Worm (Caenorhabditis elegans): ENCODE measurements around the gene nlp-30.

The nlp-30 gene

ce11 chrV:3943364-3943763 lies 38.4 kb upstream of the nlp-30 start:
- no peak for TF ChIP-seq attf-6 (GFP tag; IDR thresholded peaks at IDR 0.05)
- no peak for TF ChIP-seq F22D6.2 (tag; optimal IDR thresholded peaks at IDR 0.05)
- no peak for TF ChIP-seq dpl-1 (GFP tag; optimal IDR thresholded peaks at IDR 0.05)
- no peak for TF ChIP-seq madf-8 (GFP tag; conservative IDR thresholded peaks at IDR 0.05)
- no peak for TF ChIP-seq ets-4 (GFP tag; optimal IDR thresholded peaks at IDR 0.05)
- TF ChIP-seq fkh-3 (tag; optimal IDR thresholded peaks at IDR 0.05), result no peak
- no peak for TF ChIP-seq unc-130 (GFP tag; optimal IDR thresholded peaks at IDR 0.05)
- no peak for TF ChIP-seq Y53F4B.3 (GFP tag; IDR thresholded peaks at IDR 0.05)
- no peak for TF ChIP-seq aptf-3 (GFP tag; IDR thresholded peaks at IDR 0.05)
- TF ChIP-seq bed-1 (GFP tag; IDR thresholded peaks at IDR 0.05), result no peak
- no peak for TF ChIP-seq somi-1 (GFP tag; optimal IDR thresholded peaks at IDR 0.05)
- no peak for TF ChIP-seq snpc-1.1 (tag; optimal IDR thresholded peaks at IDR 0.05; ENCODE audit: insufficient read depth)
- TF ChIP-seq lin-35 (GFP tag; optimal IDR thresholded peaks at IDR 0.05), result no peak
- TF ChIP-seq B0261.1 (tag; optimal IDR thresholded peaks at IDR 0.05), result no peak
- no peak for TF ChIP-seq snpc-3.4 (tag; optimal IDR thresholded peaks at IDR 0.05)
- TF ChIP-seq rpc-1 (optimal IDR thresholded peaks at IDR 0.05), result no peak
- no peak for TF ChIP-seq rpc-1 (tag; optimal IDR thresholded peaks at IDR 0.05)
- no peak for TF ChIP-seq F52B5.7 (tag; optimal IDR thresholded peaks at IDR 0.05)
- no peak for TF ChIP-seq snpc-1.3 (tag; optimal IDR thresholded peaks at IDR 0.05; ENCODE audit: insufficient read depth)

DNA sequence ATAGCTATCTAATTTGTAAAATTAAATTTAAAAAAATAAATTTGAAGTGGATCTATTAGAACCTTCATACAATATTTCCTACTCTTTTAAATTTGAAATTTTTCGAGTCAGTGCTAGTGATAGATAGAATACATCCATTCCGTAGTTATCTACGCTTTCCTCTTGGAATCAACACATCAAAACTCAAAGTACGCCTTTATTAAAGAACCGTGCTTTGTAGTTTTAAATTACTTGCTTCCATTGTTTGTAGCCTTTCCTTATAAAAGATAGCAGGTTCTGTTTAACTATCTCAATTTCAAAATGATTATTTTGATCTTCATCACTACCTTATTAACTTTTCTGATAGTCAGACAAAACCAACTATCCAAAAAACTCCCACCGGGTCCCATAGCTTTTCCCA lies 36.7 kb upstream of the nlp-30 start, which contains the start of gene cyp-35B3:
Gene cyp-35B3, plus strand, starts transcription at position 301 of the 400 bp plus-strand sequence.
- TF ChIP-seq Y53G8AR.9 (GFP tag; conservative IDR thresholded peaks at IDR 0.05) (no peak), aptf-2 (GFP tag; conservative IDR thresholded peaks at IDR 0.05) (no peak), F33H1.4 (GFP tag; IDR thresholded peaks at IDR 0.05) (no peak), pha-4 (tag; optimal IDR thresholded peaks at IDR 0.05) (no peak), F57C9.4 (tag; optimal IDR thresholded peaks at IDR 0.05) (no peak), attf-3 (GFP tag; conservative IDR thresholded peaks at IDR 0.05) (no peak), him-1 (tag; optimal IDR thresholded peaks at IDR 0.05) (no peak), chd-7 (tag; optimal IDR thresholded peaks at IDR 0.05) (no peak), ztf-22 (GFP tag; optimal IDR thresholded peaks at IDR 0.05) (no peak), nhr-80 (tag; optimal IDR thresholded peaks at IDR 0.05) (no peak), hlh-12 (tag; optimal IDR thresholded peaks at IDR 0.05) (no peak), ZK185.1 (tag; optimal IDR thresholded peaks at IDR 0.05; ENCODE audit: poor library complexity, severe bottlenecking) (no peak), ceh-58 (GFP tag; IDR thresholded peaks at IDR 0.05) (no peak), gei-17 (GFP tag; optimal IDR thresholded peaks at IDR 0.05) (no peak)

ce11 chrV:3949723-3950122 lies 32.1 kb upstream of the nlp-30 start, which contains the start of gene dach-1:
Gene dach-1 (plus strand): TSS chrV:3950023.
- no peak for TF ChIP-seq xnd-1 (tag; optimal IDR thresholded peaks at IDR 0.05)

DNA sequence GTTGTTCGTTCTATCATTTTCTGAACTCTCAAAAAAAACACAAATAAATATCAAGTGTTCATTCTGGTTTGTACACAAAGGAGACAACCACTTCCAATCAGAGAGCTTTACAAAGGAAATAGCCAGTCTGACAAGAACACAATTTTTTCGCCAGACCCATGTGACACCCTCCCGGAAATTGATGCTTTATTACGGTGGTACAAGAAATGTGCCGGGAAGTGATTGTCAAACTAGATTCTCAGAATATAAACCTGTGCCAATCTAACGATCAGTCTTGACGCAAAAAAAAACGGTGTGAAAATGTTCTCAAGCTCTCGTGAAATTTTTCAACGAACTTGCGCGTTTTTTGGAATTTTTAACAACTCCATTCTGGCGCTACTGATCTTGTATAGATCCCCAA lies 28.0 kb upstream of the nlp-30 start, which contains the start of gene str-247:
Gene str-247, plus strand, starts transcription at position 301 of the 400 bp plus-strand sequence.
- TF ChIP-seq let-526 (GFP tag; IDR thresholded peaks at IDR 0.05) (no peak), F49E8.2 (tag; optimal IDR thresholded peaks at IDR 0.05; ENCODE audit: insufficient read depth) (no peak), akir-1 (GFP tag; optimal IDR thresholded peaks at IDR 0.05) (no peak), F57C9.4 (tag; optimal IDR thresholded peaks at IDR 0.05) (no peak), F37B4.10 (GFP tag; IDR thresholded peaks at IDR 0.05) (no peak), snpc-4 (GFP tag; optimal IDR thresholded peaks at IDR 0.05) (no peak), snpc-4 (tag; optimal IDR thresholded peaks at IDR 0.05) (no peak), pha-4 (tag; optimal IDR thresholded peaks at IDR 0.05) (no peak), rpc-1 (optimal IDR thresholded peaks at IDR 0.05) (no peak), rpc-1 (tag; optimal IDR thresholded peaks at IDR 0.05) (no peak), ztf-18 (tag; optimal IDR thresholded peaks at IDR 0.05) (no peak), nhr-27 (tag; optimal IDR thresholded peaks at IDR 0.05) (no peak), Y53G8AR.9 (GFP tag; conservative IDR thresholded peaks at IDR 0.05) (no peak), T07F8.4 (tag; optimal IDR thresholded peaks at IDR 0.05) (no peak), lag-1 (GFP tag; IDR thresholded peaks at IDR 0.05) (no peak), nfyb-1 (GFP tag; IDR thresholded peaks at IDR 0.05) (no peak), F57A8.1 (GFP tag; optimal IDR thresholded peaks at IDR 0.05) (no peak), attf-3 (GFP tag; conservative IDR thresholded peaks at IDR 0.05) (no peak), attf-6 (GFP tag; IDR thresholded peaks at IDR 0.05) (no peak)

Data from whole organism, young adult.